Worm (Caenorhabditis elegans) whole organism, young adult: Measurements from ENCODE around the gene T12A7.6.

Experiments
- B0261.1 ChIP-seq: sonication (generic microtip); optimal IDR thresholded peaks from 2 replicates; lab custom pipeline; 2016; ENCODE audit warnings: mild to moderate bottlenecking, missing genetic modification characterization, moderate library complexity, missing compliant biosample characterization
- F22D6.2 ChIP-seq: sonication (generic microtip); optimal IDR thresholded peaks from 2 replicates; lab custom pipeline; 2016; ENCODE audit warnings: mild to moderate bottlenecking, missing genetic modification characterization, missing compliant biosample characterization
- F33H1.4 ChIP-seq: fragments of 200-800 bp; sonication (Bioruptor generic); IDR thresholded peaks from 2 replicates; pipeline ENCODE4 v1.3.6; 2022; ENCODE audit warnings: missing genetic modification reagents, missing genetic modification characterization, missing compliant biosample characterization
- K11D2.4 ChIP-seq: fragments of 200-800 bp; sonication (Bioruptor generic); IDR thresholded peaks from 2 replicates; pipeline ENCODE4 v1.3.6; 2022; ENCODE audit warnings: missing genetic modification reagents, missing genetic modification characterization, missing compliant biosample characterization
- K12H6.12 ChIP-seq: fragments of 200-800 bp; sonication (Bioruptor generic); optimal IDR thresholded peaks from 2 replicates; lab custom pipeline; 2018; ENCODE audit warnings: mild to moderate bottlenecking, missing genetic modification characterization, missing compliant biosample characterization
- Y56A3A.18 ChIP-seq: fragments of 200-800 bp; sonication (Bioruptor generic); IDR thresholded peaks from 2 replicates; pipeline ENCODE4 v1.3.6; 2022; ENCODE audit warnings: missing genetic modification reagents, missing genetic modification characterization, missing compliant biosample characterization
- Y67H2A.10 ChIP-seq: fragments of 200-800 bp; sonication (Bioruptor generic); conservative IDR thresholded peaks from 2 replicates; pipeline ENCODE4 v1.3.6; 2022; ENCODE audit warnings: missing genetic modification reagents, missing genetic modification characterization, missing compliant biosample characterization
- aptf-2 ChIP-seq: fragments of 200-800 bp; sonication (Bioruptor generic); conservative IDR thresholded peaks from 2 replicates; pipeline ENCODE4 v1.3.6; 2022; ENCODE audit warnings: missing genetic modification reagents, missing genetic modification characterization, missing compliant biosample characterization
- atf-7 ChIP-seq: sonication (generic microtip); optimal IDR thresholded peaks from 2 replicates; lab custom pipeline; 2017; ENCODE audit warnings: mild to moderate bottlenecking, missing genetic modification characterization, missing compliant biosample characterization
- athp-1 ChIP-seq: sonication (generic microtip); optimal IDR thresholded peaks from 2 replicates; lab custom pipeline; 2017; ENCODE audit warnings: mild to moderate bottlenecking, missing genetic modification characterization, missing compliant biosample characterization
- attf-6 ChIP-seq: fragments of 200-800 bp; sonication (Bioruptor generic); IDR thresholded peaks from 2 replicates; pipeline ENCODE4 v1.3.6; 2022; ENCODE audit warnings: missing genetic modification reagents, missing genetic modification characterization, missing compliant biosample characterization
- bed-2 ChIP-seq: fragments of 200-800 bp; sonication (Bioruptor generic); IDR thresholded peaks from 2 replicates; pipeline ENCODE4 v1.3.6; 2022; ENCODE audit warnings: missing genetic modification reagents, missing genetic modification characterization, missing compliant biosample characterization
- ceh-27 ChIP-seq: fragments of 200-800 bp; sonication (Bioruptor generic); optimal IDR thresholded peaks from 2 replicates; lab custom pipeline; 2018; ENCODE audit warnings: mild to moderate bottlenecking, missing genetic modification characterization, moderate library complexity, missing compliant biosample characterization
- ceh-40 ChIP-seq: fragments of 200-800 bp; sonication (Bioruptor generic); IDR thresholded peaks from 2 replicates; pipeline ENCODE4 v1.3.6; 2022; ENCODE audit warnings: missing genetic modification characterization, missing compliant biosample characterization
- ceh-91 ChIP-seq: fragments of 200-800 bp; sonication (Bioruptor generic); IDR thresholded peaks from 2 replicates; pipeline ENCODE4 v1.3.6; 2022; ENCODE audit warnings: missing genetic modification reagents, missing genetic modification characterization, missing compliant biosample characterization
- die-1 ChIP-seq: sonication (generic microtip); optimal IDR thresholded peaks from 2 replicates; lab custom pipeline; 2016; ENCODE audit warnings: missing genotype, mild to moderate bottlenecking, missing genetic modification characterization, missing compliant biosample characterization
- dpff-1 ChIP-seq: sonication (generic microtip); optimal IDR thresholded peaks from 2 replicates; lab custom pipeline; 2017; ENCODE audit warnings: mild to moderate bottlenecking, missing genetic modification characterization, missing compliant biosample characterization
- egrh-3 ChIP-seq: fragments of 200-800 bp; sonication (Bioruptor generic); IDR thresholded peaks from 2 replicates; pipeline ENCODE4 v1.3.6; 2022; ENCODE audit warnings: missing genetic modification reagents, missing genetic modification characterization, missing compliant biosample characterization
- ets-4 ChIP-seq: fragments of 200-800 bp; sonication (Bioruptor generic); optimal IDR thresholded peaks from 2 replicates; lab custom pipeline; 2018; ENCODE audit warnings: mild to moderate bottlenecking, missing genetic modification characterization, missing compliant biosample characterization
- let-526 ChIP-seq: fragments of 200-800 bp; sonication (Bioruptor generic); IDR thresholded peaks from 2 replicates; pipeline ENCODE4 v1.3.6; 2022; ENCODE audit warnings: missing genetic modification reagents, missing genetic modification characterization, missing compliant biosample characterization
- let-607 ChIP-seq, 2 experiments: fragments of 200-800 bp in 1 of 2; sonication (Bioruptor generic) in 1 of 2; sonication (generic microtip) in 1 of 2; optimal IDR thresholded peaks; 2 replicates each; lab custom pipeline; 2016 to 2018; ENCODE audit warnings: mild to moderate bottlenecking in 2 of 2, missing compliant biosample characterization in 2 of 2, missing genetic modification characterization in 2 of 2, moderate library complexity in 2 of 2, missing genotype in 1 of 2
- lin-35 ChIP-seq, 3 experiments: fragments of 150-350 bp in 2 of 3; sonication (generic microtip) in 1 of 3; optimal IDR thresholded peaks; 2 replicates each; lab custom pipeline; 2014 to 2018; ENCODE audit warnings: missing biosample characterization in 3 of 3, missing genetic modification characterization in 3 of 3, missing genetic modification reagents in 3 of 3
- lir-1 ChIP-seq: fragments of 200-800 bp; sonication (Bioruptor generic); conservative IDR thresholded peaks from 2 replicates; pipeline ENCODE4 v1.3.6; 2022; ENCODE audit warnings: missing genetic modification reagents, missing genetic modification characterization, missing compliant biosample characterization
- madf-3 ChIP-seq: fragments of 200-800 bp; sonication (Bioruptor generic); IDR thresholded peaks from 2 replicates; pipeline ENCODE4 v1.3.6; 2022; ENCODE audit warnings: missing genetic modification reagents, missing genetic modification characterization, missing compliant biosample characterization
- madf-6 ChIP-seq: fragments of 200-800 bp; sonication (Bioruptor generic); IDR thresholded peaks from 2 replicates; pipeline ENCODE4 v1.3.6; 2022; ENCODE audit warnings: missing genetic modification reagents, missing genetic modification characterization, missing compliant biosample characterization
- madf-8 ChIP-seq: fragments of 200-800 bp; sonication (Bioruptor generic); conservative IDR thresholded peaks from 2 replicates; pipeline ENCODE4 v1.3.6; 2022; ENCODE audit warnings: missing genetic modification reagents, missing genetic modification characterization, missing compliant biosample characterization
- mxl-1 ChIP-seq: sonication (generic microtip); optimal IDR thresholded peaks from 2 replicates; lab custom pipeline; 2016; ENCODE audit warnings: missing genetic modification characterization, missing compliant biosample characterization
- nfya-2 ChIP-seq: fragments of 200-800 bp; sonication (Bioruptor generic); IDR thresholded peaks from 2 replicates; pipeline ENCODE4 v1.3.6; 2022; ENCODE audit warnings: missing genetic modification reagents, missing genetic modification characterization, missing compliant biosample characterization
- nhr-27 ChIP-seq: fragments of 200-800 bp; sonication (Bioruptor generic); optimal IDR thresholded peaks from 2 replicates; lab custom pipeline; 2018; ENCODE audit warnings: mild to moderate bottlenecking, missing genetic modification characterization, moderate library complexity, missing compliant biosample characterization
- nhr-80 ChIP-seq: sonication (generic microtip); optimal IDR thresholded peaks from 2 replicates; lab custom pipeline; 2016; ENCODE audit warnings: missing genetic modification characterization, missing compliant biosample characterization
- nhr-90 ChIP-seq: sonication (generic microtip); optimal IDR thresholded peaks from 2 replicates; lab custom pipeline; 2016; ENCODE audit warnings: missing genotype, mild to moderate bottlenecking, missing genetic modification characterization, missing compliant biosample characterization
- pha-4 ChIP-seq: fragments of 150-350 bp; sonication (generic microtip); optimal IDR thresholded peaks from 2 replicates; lab custom pipeline; 2014; ENCODE audit warnings: missing biosample characterization, missing genetic modification reagents, missing genetic modification characterization
- rpc-1 ChIP-seq, 2 experiments: fragments of 150-350 bp in 1 of 2; sonication (generic microtip) in 1 of 2; optimal IDR thresholded peaks; 2 replicates each; lab custom pipeline; 2014 to 2018; ENCODE audit warnings: missing biosample characterization in 1 of 2, missing genetic modification characterization in 1 of 2, missing genetic modification reagents in 1 of 2, missing genotype in 1 of 2
- sdz-38 ChIP-seq: sonication (generic microtip); optimal IDR thresholded peaks from 2 replicates; lab custom pipeline; 2016; ENCODE audit warnings: missing genotype, missing genetic modification characterization, missing compliant biosample characterization
- snpc-1.3 ChIP-seq: sonication (generic microtip); optimal IDR thresholded peaks from 2 replicates; lab custom pipeline; 2017; ENCODE audit warnings: missing genetic modification characterization, mild to moderate bottlenecking, missing compliant biosample characterization, antibody characterized with exemption, moderate library complexity, missing genotype, missing genetic modification reagents; ENCODE audit not compliant: insufficient read depth
- snpc-4 ChIP-seq, 5 experiments: fragments of 150-350 bp in 1 of 5; sonication (generic microtip) in 4 of 5; optimal IDR thresholded peaks; 2 replicates each; lab custom pipeline; 2014 to 2018; ENCODE audit warnings: missing genetic modification characterization in 5 of 5, missing biosample characterization in 3 of 5, antibody characterized with exemption in 2 of 5, mild to moderate bottlenecking in 2 of 5, missing compliant biosample characterization in 2 of 5, missing genotype in 2 of 5, moderate library complexity in 2 of 5, missing genetic modification reagents in 1 of 5
- somi-1 ChIP-seq: fragments of 200-800 bp; sonication (Bioruptor generic); optimal IDR thresholded peaks from 2 replicates; lab custom pipeline; 2018; ENCODE audit warnings: mild to moderate bottlenecking, missing genetic modification characterization, missing compliant biosample characterization
- unc-62 ChIP-seq: fragments of 150-350 bp; optimal IDR thresholded peaks from 2 replicates; lab custom pipeline; 2014; ENCODE audit warnings: missing biosample characterization, missing genetic modification reagents, missing genetic modification characterization
- xnd-1 ChIP-seq: sonication (generic microtip); optimal IDR thresholded peaks from 2 replicates; lab custom pipeline; 2016; ENCODE audit warnings: missing genotype, missing genetic modification reagents, missing genetic modification characterization, missing compliant biosample characterization
- zfh-2 ChIP-seq: fragments of 200-800 bp; sonication (Bioruptor generic); conservative IDR thresholded peaks from 2 replicates; pipeline ENCODE4 v1.3.6; 2022; ENCODE audit warnings: missing genetic modification reagents, missing genetic modification characterization, missing compliant biosample characterization
- ztf-25 ChIP-seq: fragments of 200-800 bp; sonication (Bioruptor generic); IDR thresholded peaks from 2 replicates; pipeline ENCODE4 v1.3.6; 2022; ENCODE audit warnings: missing genetic modification reagents, missing genetic modification characterization, missing compliant biosample characterization
- ztf-26 ChIP-seq: sonication (generic microtip); optimal IDR thresholded peaks from 2 replicates; lab custom pipeline; 2017; ENCODE audit warnings: missing genetic modification characterization, missing compliant biosample characterization

Gene T12A7.6

ce11 chrIV:11703685-11704296 lies 45.2 kb upstream of the T12A7.6 start, which contains the start of the genes T22B3.3 and alg-3:
T22B3.3 (minus strand) TSS chrIV:11703785.
alg-3 (plus strand) TSS chrIV:11704246.
- no peak for TF ChIP-seq nhr-80 (tag; lab: Kevin White, UChicago)
- TF ChIP-seq Y67H2A.10 (GFP tag; lab: Robert Waterston, UW): no peak
- no peak for TF ChIP-seq snpc-4 (GFP tag; optimal IDR thresholded peaks at IDR 0.05; lab: Kevin White, UChicago)
- no peak for TF ChIP-seq snpc-4 (tag; optimal IDR thresholded peaks at IDR 0.05; lab: Kevin White, UChicago)
- TF ChIP-seq die-1 (tag; lab: Kevin White, UChicago): no peak
- TF ChIP-seq unc-62 (GFP tag; lab: Kevin White, UChicago): no peak
- no peak for TF ChIP-seq athp-1
- no peak for TF ChIP-seq attf-6
- TF ChIP-seq atf-7 (tag; lab: Kevin White, UChicago): no peak
- TF ChIP-seq bed-2: no peak
- TF ChIP-seq let-526: no peak
- TF ChIP-seq K11D2.4 (GFP tag; lab: Robert Waterston, UW): no peak
- TF ChIP-seq mxl-1: no peak
- TF ChIP-seq xnd-1 (tag; lab: Kevin White, UChicago): no peak
- no peak for TF ChIP-seq madf-6 (GFP tag; lab: Robert Waterston, UW)
- TF ChIP-seq sdz-38 (tag; lab: Kevin White, UChicago): no peak
- TF ChIP-seq egrh-3 (GFP tag; lab: Robert Waterston, UW): no peak
- no peak for TF ChIP-seq pha-4 (tag; lab: Kevin White, UChicago)
- TF ChIP-seq lir-1: no peak
- no peak for TF ChIP-seq nhr-90 (tag; lab: Kevin White, UChicago)

- TF ChIP-seq lir-1: no peak
- no peak for TF ChIP-seq madf-3 (GFP tag; lab: Robert Waterston, UW)
- TF ChIP-seq snpc-1.3 (tag; lab: Kevin White, UChicago): no peak
- TF ChIP-seq lin-35 (GFP tag; optimal IDR thresholded peaks at IDR 0.05; lab: Kevin White, UChicago): no peak
- TF ChIP-seq F33H1.4 (GFP tag; lab: Robert Waterston, UW): no peak
- no peak for TF ChIP-seq nhr-27 (tag; lab: Kevin White, UChicago)
- no peak for TF ChIP-seq ztf-26
- no peak for TF ChIP-seq athp-1
- TF ChIP-seq K12H6.12: no peak
- TF ChIP-seq F22D6.2: no peak
- TF ChIP-seq aptf-2 (GFP tag; lab: Robert Waterston, UW): no peak
- TF ChIP-seq nhr-80 (tag; lab: Kevin White, UChicago): no peak
- TF ChIP-seq dpff-1 (tag; lab: Kevin White, UChicago): no peak
- TF ChIP-seq ztf-25 (GFP tag; lab: Robert Waterston, UW): no peak
These were observed 38.7 kb upstream of the T12A7.6 start for ce11 chrIV:11710331-11710730.

ce11 chrIV:11713289-11713688 lies 35.7 kb upstream of the T12A7.6 start:
- no peak for TF ChIP-seq madf-8 (GFP tag; lab: Robert Waterston, UW)

- no peak for TF ChIP-seq die-1 (tag; lab: Kevin White, UChicago)
- TF ChIP-seq nhr-27 (tag; lab: Kevin White, UChicago): no peak
- TF ChIP-seq ztf-26: no peak
- TF ChIP-seq Y56A3A.18 (GFP tag; lab: Robert Waterston, UW): no peak
- no peak for TF ChIP-seq ceh-27
- no peak for TF ChIP-seq ets-4
- TF ChIP-seq let-607 (tag; optimal IDR thresholded peaks at IDR 0.05; lab: Kevin White, UChicago): no peak
- no peak for TF ChIP-seq ceh-40
- no peak for TF ChIP-seq zfh-2
- TF ChIP-seq ceh-91: no peak
- no peak for TF ChIP-seq B0261.1
- no peak for TF ChIP-seq K12H6.12
- TF ChIP-seq pha-4 (tag; lab: Kevin White, UChicago): no peak
- TF ChIP-seq somi-1: no peak
- no peak for TF ChIP-seq rpc-1 (optimal IDR thresholded peaks at IDR 0.05; lab: Kevin White, UChicago)
- no peak for TF ChIP-seq rpc-1 (tag; optimal IDR thresholded peaks at IDR 0.05; lab: Kevin White, UChicago)
- TF ChIP-seq nfya-2 (GFP tag; lab: Robert Waterston, UW): no peak
- TF ChIP-seq lir-1: no peak
These were observed 34.3 kb upstream of the T12A7.6 start, which contains the start of gene magi-1 for ce11 chrIV:11714739-11715138. magi-1 (plus strand) TSS chrIV:11715039.
